Fruit fly (Drosophila melanogaster) whole organism, embryonic: Measurements from ENCODE around the gene CG4293.

Source experiments
- CG10209 ChIP-seq: fragments of 200-800 bp; sonication (Bioruptor generic); optimal IDR thresholded peaks from 3 replicates; lab custom pipeline; 2017; ENCODE audit warnings: missing biosample characterization, mild to moderate bottlenecking, missing genetic modification characterization, missing genetic modification reagents
- CG10431 ChIP-seq: fragments of 200-800 bp; sonication (Bioruptor generic); optimal IDR thresholded peaks from 3 replicates; lab custom pipeline; 2018; ENCODE audit warnings: missing biosample characterization, mild to moderate bottlenecking, missing genetic modification characterization
- CG10462 ChIP-seq: fragments of 200-800 bp; sonication (Bioruptor generic); optimal IDR thresholded peaks from 2 replicates; lab custom pipeline; 2016; ENCODE audit warnings: missing biosample characterization, missing genetic modification characterization
- CG11398 ChIP-seq: fragments of 200-800 bp; sonication (Bioruptor generic); optimal IDR thresholded peaks from 2 replicates; lab custom pipeline; 2016; ENCODE audit warnings: missing biosample characterization, missing genetic modification characterization
- CG11723 ChIP-seq: fragments of 200-800 bp; sonication (Bioruptor generic); optimal IDR thresholded peaks from 2 replicates; lab custom pipeline; 2017; ENCODE audit warnings: missing biosample characterization, mild to moderate bottlenecking, missing genetic modification characterization
- CG15696 ChIP-seq: fragments of 200-800 bp; sonication (Bioruptor generic); optimal IDR thresholded peaks from 2 replicates; lab custom pipeline; 2019; ENCODE audit warnings: missing biosample characterization, mild to moderate bottlenecking, missing genetic modification characterization, moderate library complexity
- CG1603 ChIP-seq: fragments of 200-800 bp; sonication (Bioruptor generic); optimal IDR thresholded peaks from 2 replicates; lab custom pipeline; 2019; ENCODE audit warnings: missing biosample characterization, mild to moderate bottlenecking, missing genetic modification characterization, moderate library complexity
- CG18476 ChIP-seq: fragments of 200-800 bp; sonication (Bioruptor generic); optimal IDR thresholded peaks from 2 replicates; lab custom pipeline; 2016; ENCODE audit warnings: missing biosample characterization, mild to moderate bottlenecking, missing genetic modification characterization
- CG2116 ChIP-seq: fragments of 200-800 bp; sonication (Bioruptor generic); optimal IDR thresholded peaks from 3 replicates; lab custom pipeline; 2018; ENCODE audit warnings: missing biosample characterization, mild to moderate bottlenecking, missing genetic modification characterization
- CG2120 ChIP-seq: fragments of 200-800 bp; sonication (Bioruptor generic); optimal IDR thresholded peaks from 3 replicates; lab custom pipeline; 2016; ENCODE audit warnings: missing biosample characterization, missing genetic modification characterization
- CG42726 ChIP-seq: fragments of 200-800 bp; sonication (Bioruptor generic); IDR thresholded peaks from 2 replicates; pipeline ENCODE4 v1.3.6; 2022; ENCODE audit warnings: missing biosample characterization, missing genetic modification characterization; ENCODE audit not compliant: partially characterized antibody
- CG5245 ChIP-seq: fragments of 200-800 bp; sonication (Bioruptor generic); optimal IDR thresholded peaks from 3 replicates; lab custom pipeline; 2016; ENCODE audit warnings: missing biosample characterization, missing genetic modification characterization
- CG6854 ChIP-seq: fragments of 200-800 bp; sonication (Bioruptor generic); optimal IDR thresholded peaks from 3 replicates; lab custom pipeline; 2017; ENCODE audit warnings: missing biosample characterization, mild to moderate bottlenecking, missing genetic modification characterization
- CG7987 ChIP-seq: fragments of 200-800 bp; sonication (Bioruptor generic); optimal IDR thresholded peaks from 2 replicates; lab custom pipeline; 2018; ENCODE audit warnings: missing biosample characterization, mild to moderate bottlenecking, missing genetic modification characterization, moderate library complexity
- CG8281 ChIP-seq: fragments of 200-800 bp; sonication (Bioruptor generic); optimal IDR thresholded peaks from 2 replicates; lab custom pipeline; 2018; ENCODE audit warnings: missing biosample characterization, mild to moderate bottlenecking, missing genetic modification characterization, moderate library complexity
- CG8765 ChIP-seq: fragments of 200-800 bp; sonication (Bioruptor generic); IDR thresholded peaks from 2 replicates; pipeline ENCODE4 v1.3.6; 2022; ENCODE audit warnings: missing biosample characterization, missing genetic modification characterization
- CG9727 ChIP-seq: fragments of 200-800 bp; sonication (Bioruptor generic); optimal IDR thresholded peaks from 3 replicates; lab custom pipeline; 2017; ENCODE audit warnings: missing biosample characterization, mild to moderate bottlenecking, missing genetic modification characterization
- CG9932 ChIP-seq: fragments of 200-800 bp; sonication (Bioruptor generic); IDR thresholded peaks from 2 replicates; pipeline ENCODE4 v1.3.6; 2022; ENCODE audit warnings: missing biosample characterization, missing genetic modification characterization
- Dad ChIP-seq: fragments of 200-800 bp; sonication (Bioruptor generic); optimal IDR thresholded peaks from 3 replicates; lab custom pipeline; 2016; ENCODE audit warnings: missing biosample characterization, missing genetic modification characterization
- Deaf1 ChIP-seq: fragments of 200-800 bp; optimal IDR thresholded peaks from 3 replicates; lab custom pipeline; 2019; ENCODE audit warnings: missing biosample characterization, mild to moderate bottlenecking, missing genetic modification characterization, moderate library complexity
- Dip3 ChIP-seq: fragments of 200-800 bp; sonication (Bioruptor generic); optimal IDR thresholded peaks from 3 replicates; lab custom pipeline; 2016; ENCODE audit warnings: missing biosample characterization, missing genetic modification characterization
- Fer2 ChIP-seq: fragments of 200-800 bp; sonication (Bioruptor generic); optimal IDR thresholded peaks from 2 replicates; lab custom pipeline; 2018; ENCODE audit warnings: missing biosample characterization, mild to moderate bottlenecking, missing genetic modification characterization, moderate library complexity
- HLH4C ChIP-seq: fragments of 200-800 bp; sonication (Bioruptor generic); IDR thresholded peaks from 3 replicates; pipeline ENCODE4 v1.3.6; 2022; ENCODE audit warnings: missing biosample characterization, missing genetic modification characterization; ENCODE audit not compliant: partially characterized antibody
- HmgZ ChIP-seq: fragments of 200-800 bp; sonication (Bioruptor generic); optimal IDR thresholded peaks from 2 replicates; lab custom pipeline; 2018; ENCODE audit warnings: missing biosample characterization, mild to moderate bottlenecking, missing genetic modification characterization
- Hmr ChIP-seq: fragments of 200-800 bp; sonication (Bioruptor generic); optimal IDR thresholded peaks from 3 replicates; lab custom pipeline; 2017; ENCODE audit warnings: mild to moderate bottlenecking, missing biosample characterization, missing genetic modification reagents, missing genetic modification characterization
- Hr39 ChIP-seq: fragments of >200 bp; optimal IDR thresholded peaks from 2 replicates; lab custom pipeline; 2017
- Kr ChIP-seq: fragments of 200-800 bp; sonication (Bioruptor generic); optimal IDR thresholded peaks from 2 replicates; lab custom pipeline; 2017; ENCODE audit warnings: missing biosample characterization, mild to moderate bottlenecking, missing genetic modification characterization
- Lhr ChIP-seq: fragments of 200-800 bp; sonication (Bioruptor generic); optimal IDR thresholded peaks from 3 replicates; lab custom pipeline; 2017; ENCODE audit warnings: mild to moderate bottlenecking, missing biosample characterization, missing genetic modification reagents, missing genetic modification characterization
- Lpt ChIP-seq: fragments of >200 bp; optimal IDR thresholded peaks from 2 replicates; lab custom pipeline; 2018; ENCODE audit warnings: missing biosample characterization, missing genetic modification characterization
- Max ChIP-seq: fragments of 200-800 bp; sonication (Bioruptor generic); optimal IDR thresholded peaks from 2 replicates; lab custom pipeline; 2016; ENCODE audit warnings: missing biosample characterization, mild to moderate bottlenecking, missing genetic modification characterization
- Myb ChIP-seq: fragments of 200-800 bp; sonication (Bioruptor generic); optimal IDR thresholded peaks from 2 replicates; lab custom pipeline; 2016; ENCODE audit warnings: missing biosample characterization, missing genetic modification characterization
- NFAT ChIP-seq: fragments of 200-800 bp; sonication (Bioruptor generic); IDR thresholded peaks from 2 replicates; pipeline ENCODE4 v1.3.6; 2022; ENCODE audit warnings: missing biosample characterization, missing genetic modification characterization
- Nf-YA ChIP-seq: fragments of 200-800 bp; sonication (Bioruptor generic); IDR thresholded peaks from 2 replicates; pipeline ENCODE4 v1.3.6; 2022; ENCODE audit warnings: missing biosample characterization, missing genetic modification characterization
- crc ChIP-seq: fragments of 200-800 bp; sonication (Bioruptor generic); optimal IDR thresholded peaks from 2 replicates; lab custom pipeline; 2016; ENCODE audit warnings: missing biosample characterization, missing genetic modification characterization
- crol ChIP-seq: fragments of 200-800 bp; sonication (Bioruptor generic); IDR thresholded peaks from 2 replicates; pipeline ENCODE4 v1.3.6; 2022; ENCODE audit warnings: missing biosample characterization, missing genetic modification characterization
- danr ChIP-seq: fragments of 200-800 bp; sonication (Bioruptor generic); IDR thresholded peaks from 2 replicates; pipeline ENCODE4 v1.3.6; 2022; ENCODE audit warnings: missing biosample characterization, missing genetic modification characterization
- disco-r ChIP-seq: fragments of 200-800 bp; sonication (Bioruptor generic); optimal IDR thresholded peaks from 2 replicates; lab custom pipeline; 2016; ENCODE audit warnings: missing biosample characterization, missing genetic modification characterization
- exex ChIP-seq: fragments of 200-800 bp; sonication (Bioruptor generic); optimal IDR thresholded peaks from 4 replicates; lab custom pipeline; 2018; ENCODE audit warnings: missing biosample characterization, mild to moderate bottlenecking, missing genetic modification characterization, moderate library complexity
- fd102C ChIP-seq: fragments of 200-800 bp; sonication (Bioruptor generic); optimal IDR thresholded peaks from 2 replicates; lab custom pipeline; 2018; ENCODE audit warnings: missing biosample characterization, mild to moderate bottlenecking, missing genetic modification characterization, moderate library complexity
- gce ChIP-seq: fragments of 200-800 bp; sonication (Bioruptor generic); IDR thresholded peaks from 3 replicates; pipeline ENCODE4 v1.3.6; 2022; ENCODE audit warnings: missing biosample characterization, missing genetic modification characterization
- gcm ChIP-seq: fragments of 200-800 bp; sonication (Bioruptor generic); optimal IDR thresholded peaks from 2 replicates; lab custom pipeline; 2019; ENCODE audit warnings: missing biosample characterization, mild to moderate bottlenecking, missing genetic modification characterization, moderate library complexity
- gsb ChIP-seq: fragments of 200-800 bp; sonication (Bioruptor generic); IDR thresholded peaks from 2 replicates; pipeline ENCODE4 v1.3.6; 2022; ENCODE audit warnings: missing biosample characterization, missing genetic modification characterization
- her ChIP-seq: fragments of 200-800 bp; sonication (Bioruptor generic); optimal IDR thresholded peaks from 2 replicates; lab custom pipeline; 2016; ENCODE audit warnings: missing biosample characterization, missing genetic modification characterization
- kay ChIP-seq: fragments of 200-800 bp; sonication (Bioruptor generic); optimal IDR thresholded peaks from 2 replicates; lab custom pipeline; 2016; ENCODE audit warnings: missing biosample characterization, missing genetic modification characterization
- ken ChIP-seq: fragments of 200-800 bp; sonication (Bioruptor generic); IDR thresholded peaks from 3 replicates; pipeline ENCODE4 v1.3.6; 2022; ENCODE audit warnings: missing biosample characterization, missing genetic modification characterization
- klu ChIP-seq: fragments of 200-800 bp; sonication (Bioruptor generic); IDR thresholded peaks from 2 replicates; pipeline ENCODE4 v1.3.6; 2022; ENCODE audit warnings: missing biosample characterization, missing genetic modification characterization
- nerfin-1 ChIP-seq: fragments of 200-800 bp; sonication (Bioruptor generic); optimal IDR thresholded peaks from 3 replicates; lab custom pipeline; 2019; ENCODE audit warnings: missing biosample characterization, mild to moderate bottlenecking, missing genetic modification characterization, moderate library complexity
- odd ChIP-seq: fragments of 200-800 bp; sonication (Bioruptor generic); optimal IDR thresholded peaks from 2 replicates; lab custom pipeline; 2017; ENCODE audit warnings: missing biosample characterization, mild to moderate bottlenecking, missing genetic modification characterization
- phol ChIP-seq: fragments of 200-800 bp; sonication (Bioruptor generic); optimal IDR thresholded peaks from 3 replicates; lab custom pipeline; 2018; ENCODE audit warnings: missing biosample characterization, mild to moderate bottlenecking, missing genetic modification characterization, moderate library complexity
- psq ChIP-seq: fragments of 200-800 bp; sonication (Bioruptor generic); optimal IDR thresholded peaks from 2 replicates; lab custom pipeline; 2017; ENCODE audit warnings: missing biosample characterization, missing genetic modification characterization
- zen2 ChIP-seq: fragments of 200-800 bp; sonication (Bioruptor generic); IDR thresholded peaks from 3 replicates; pipeline ENCODE4 v1.3.6; 2022; ENCODE audit warnings: missing biosample characterization, missing genetic modification characterization; ENCODE audit not compliant: partially characterized antibody
- zf30C ChIP-seq: fragments of 200-800 bp; sonication (Bioruptor generic); optimal IDR thresholded peaks from 3 replicates; lab custom pipeline; 2018; ENCODE audit warnings: missing biosample characterization, mild to moderate bottlenecking, missing genetic modification characterization

Gene CG4293

dm6 chrX:487517-487957 lies 42.6 kb downstream of the CG4293 start, which contains the start of the genes CG18273 and CG3156 (continued):
- TF ChIP-seq CG5245 (GFP tag; lab: Kevin White, UChicago): no peak
- TF ChIP-seq CG2120 (GFP tag; lab: Kevin White, UChicago): peak; percentile 43
- peak; percentile 67 for TF ChIP-seq Myb (GFP tag; lab: Kevin White, UChicago)
- TF ChIP-seq CG18476 (GFP tag; lab: Kevin White, UChicago): no peak
- TF ChIP-seq CG11398 (GFP tag; lab: Kevin White, UChicago): peak; percentile 15
- TF ChIP-seq CG7987 (GFP tag; lab: Kevin White, UChicago): no peak
- no peak for TF ChIP-seq Deaf1
- TF ChIP-seq exex (tag; lab: Kevin White, UChicago): no peak
- no peak for TF ChIP-seq CG10462 (GFP tag; lab: Kevin White, UChicago)
- TF ChIP-seq Lpt (GFP tag; lab: Kevin White, UChicago): no peak
- peak; percentile 67 for TF ChIP-seq HmgZ (tag; lab: Kevin White, UChicago)
- no peak for TF ChIP-seq fd102C
- TF ChIP-seq CG9727 (GFP tag; lab: Kevin White, UChicago): peak; percentile 29
- no peak for TF ChIP-seq klu (GFP tag; lab: Robert Waterston, UW)
- TF ChIP-seq zen2 (GFP tag; lab: Robert Waterston, UW): no peak
- no peak for TF ChIP-seq CG1603 (tag; lab: Kevin White, UChicago)
- no peak for TF ChIP-seq odd
- peak; percentile 82 for TF ChIP-seq CG2116 (GFP tag; lab: Kevin White, UChicago)
- no peak for TF ChIP-seq CG11723 (GFP tag; lab: Kevin White, UChicago)
- no peak for TF ChIP-seq zf30C
- TF ChIP-seq CG6854 (GFP tag; lab: Kevin White, UChicago): no peak
- no peak for TF ChIP-seq CG15696 (tag; lab: Kevin White, UChicago)
- TF ChIP-seq HLH4C (GFP tag; lab: Robert Waterston, UW): peak; percentile 71
- TF ChIP-seq crol (GFP tag; lab: Robert Waterston, UW): no peak
- no peak for TF ChIP-seq Dad (GFP tag; lab: Kevin White, UChicago)
- TF ChIP-seq phol (tag; lab: Kevin White, UChicago): peak; percentile 59
- TF ChIP-seq CG42726 (GFP tag; lab: Robert Waterston, UW): no peak
- no peak for TF ChIP-seq kay (GFP tag; lab: Kevin White, UChicago)
- no peak for TF ChIP-seq CG10431 (GFP tag; lab: Kevin White, UChicago)
- TF ChIP-seq gce (GFP tag; lab: Robert Waterston, UW): no peak
- TF ChIP-seq her (GFP tag; lab: Kevin White, UChicago): no peak
- TF ChIP-seq gsb (GFP tag; lab: Robert Waterston, UW): no peak
- TF ChIP-seq Fer2: peak; percentile 6
- TF ChIP-seq nerfin-1 (tag; lab: Kevin White, UChicago): peak; percentile 37
- no peak for TF ChIP-seq Kr (GFP tag; lab: Kevin White, UChicago)
- TF ChIP-seq Nf-YA (GFP tag; lab: Robert Waterston, UW): no peak
- no peak for TF ChIP-seq gcm
- no peak for TF ChIP-seq psq
- no peak for TF ChIP-seq NFAT
- no peak for TF ChIP-seq CG8765 (GFP tag; lab: Robert Waterston, UW)
- no peak for TF ChIP-seq Hmr (GFP tag; lab: Kevin White, UChicago)
- TF ChIP-seq danr: no peak
- peak; percentile 46 for TF ChIP-seq CG9932 (GFP tag; lab: Robert Waterston, UW)
- TF ChIP-seq CG10209 (GFP tag; lab: Kevin White, UChicago): no peak
- TF ChIP-seq ken (GFP tag; lab: Robert Waterston, UW): no peak
- TF ChIP-seq Hr39: no peak
- TF ChIP-seq disco-r: no peak
- no peak for TF ChIP-seq CG8281 (tag; lab: Kevin White, UChicago)
- TF ChIP-seq Dip3 (GFP tag; lab: Kevin White, UChicago): no peak
- peak; percentile 52 for TF ChIP-seq Max (GFP tag; lab: Kevin White, UChicago)
- TF ChIP-seq crc (GFP tag; lab: Kevin White, UChicago): no peak
- no peak for TF ChIP-seq Lhr
